Worm (Caenorhabditis elegans) whole organism, L3 larva: ENCODE measurements around the gene ZK596.3.

ENCODE experiments used
- R02D3.7 ChIP-seq: fragments of 150-350 bp; optimal IDR thresholded peaks from 2 replicates; lab custom pipeline; 2014; ENCODE audit warnings: missing biosample characterization, missing genetic modification characterization
- ZK546.5 ChIP-seq: sonication (generic microtip); optimal IDR thresholded peaks from 2 replicates; lab custom pipeline; 2017; ENCODE audit warnings: missing biosample characterization, missing genetic modification characterization
- aly-2 ChIP-seq: fragments of 150-350 bp; optimal IDR thresholded peaks from 2 replicates; lab custom pipeline; 2014; ENCODE audit warnings: missing biosample characterization, missing genetic modification characterization
- ama-1 ChIP-seq: fragments of 150-350 bp; optimal IDR thresholded peaks from 2 replicates; lab custom pipeline; 2018
- ceh-28 ChIP-seq: fragments of 150-350 bp; optimal IDR thresholded peaks from 2 replicates; lab custom pipeline; 2014; ENCODE audit warnings: missing biosample characterization, missing genetic modification reagents, missing genetic modification characterization
- ceh-82 ChIP-seq: fragments of 150-350 bp; optimal IDR thresholded peaks from 2 replicates; lab custom pipeline; 2014; ENCODE audit warnings: missing biosample characterization, missing genetic modification characterization
- ceh-9 ChIP-seq: sonication (generic microtip); optimal IDR thresholded peaks from 2 replicates; lab custom pipeline; 2018; ENCODE audit warnings: missing biosample characterization, missing genetic modification characterization
- daf-12 ChIP-seq: fragments of 150-350 bp; optimal IDR thresholded peaks from 2 replicates; lab custom pipeline; 2014; ENCODE audit warnings: missing biosample characterization, missing genetic modification reagents, missing genetic modification characterization
- egl-27 ChIP-seq: sonication (generic microtip); optimal IDR thresholded peaks from 4 replicates; lab custom pipeline; 2017; ENCODE audit warnings: missing biosample characterization, missing genetic modification reagents, missing genetic modification characterization
- egl-5 ChIP-seq: fragments of 150-350 bp; optimal IDR thresholded peaks from 2 replicates; lab custom pipeline; 2017; ENCODE audit warnings: missing biosample characterization, missing genetic modification reagents, missing genetic modification characterization, inconsistent platforms
- eor-1 ChIP-seq, 2 experiments: fragments of 150-350 bp; optimal IDR thresholded peaks; 2 replicates each; lab custom pipeline; 2014 to 2018; ENCODE audit warnings: missing biosample characterization in 2 of 2, missing genetic modification characterization in 2 of 2
- fkh-10 ChIP-seq: sonication (generic microtip); optimal IDR thresholded peaks from 2 replicates; lab custom pipeline; 2017; ENCODE audit warnings: missing biosample characterization, missing genetic modification reagents, missing genetic modification characterization
- fkh-2 ChIP-seq: fragments of 150-350 bp; optimal IDR thresholded peaks from 2 replicates; lab custom pipeline; 2014; ENCODE audit warnings: missing biosample characterization, missing genetic modification reagents, missing genetic modification characterization
- hmg-11 ChIP-seq: sonication (generic microtip); optimal IDR thresholded peaks from 2 replicates; lab custom pipeline; 2016; ENCODE audit warnings: missing genetic modification characterization, missing compliant biosample characterization
- lin-39 ChIP-seq: fragments of 150-350 bp; optimal IDR thresholded peaks from 2 replicates; lab custom pipeline; 2018; ENCODE audit warnings: missing biosample characterization, missing genetic modification reagents, missing genetic modification characterization
- nfya-1 ChIP-seq: sonication (generic microtip); optimal IDR thresholded peaks from 2 replicates; lab custom pipeline; 2017; ENCODE audit warnings: missing genetic modification characterization, mild to moderate bottlenecking, missing compliant biosample characterization, antibody characterized with exemption, moderate library complexity; ENCODE audit not compliant: insufficient read depth
- nhr-12 ChIP-seq: fragments of 150-350 bp; optimal IDR thresholded peaks from 2 replicates; lab custom pipeline; 2014; ENCODE audit warnings: missing biosample characterization, missing genetic modification characterization
- nhr-23 ChIP-seq: fragments of 150-350 bp; optimal IDR thresholded peaks from 2 replicates; lab custom pipeline; 2014; ENCODE audit warnings: missing biosample characterization, missing genetic modification reagents, missing genetic modification characterization
- nhr-237 ChIP-seq: fragments of 150-350 bp; optimal IDR thresholded peaks from 2 replicates; lab custom pipeline; 2014; ENCODE audit warnings: missing biosample characterization, missing genetic modification characterization
- nhr-43 ChIP-seq: sonication (generic microtip); optimal IDR thresholded peaks from 2 replicates; lab custom pipeline; 2016; ENCODE audit warnings: mild to moderate bottlenecking, missing genetic modification characterization, missing compliant biosample characterization; ENCODE audit not compliant: poor library complexity, severe bottlenecking
- nhr-67 ChIP-seq: fragments of 150-350 bp; optimal IDR thresholded peaks from 2 replicates; lab custom pipeline; 2014; ENCODE audit warnings: missing biosample characterization, missing genetic modification characterization
- nhr-76 ChIP-seq: fragments of 150-350 bp; sonication (generic microtip); optimal IDR thresholded peaks from 5 replicates; lab custom pipeline; 2014; ENCODE audit warnings: missing biosample characterization, missing genetic modification characterization
- nhr-77 ChIP-seq: fragments of 150-350 bp; optimal IDR thresholded peaks from 2 replicates; lab custom pipeline; 2014; ENCODE audit warnings: missing biosample characterization, missing genetic modification characterization
- pha-4 ChIP-seq: fragments of 150-350 bp; optimal IDR thresholded peaks from 2 replicates; lab custom pipeline; 2014; ENCODE audit warnings: missing biosample characterization, missing genetic modification reagents, missing genetic modification characterization
- pqm-1 ChIP-seq: fragments of 150-350 bp; optimal IDR thresholded peaks from 2 replicates; lab custom pipeline; 2017; ENCODE audit warnings: missing biosample characterization, missing genetic modification characterization, inconsistent platforms
- sea-2 ChIP-seq: fragments of 150-350 bp; sonication (generic microtip); optimal IDR thresholded peaks from 4 replicates; lab custom pipeline; 2014; ENCODE audit warnings: missing biosample characterization, missing genetic modification reagents, missing genetic modification characterization
- skn-1 ChIP-seq: fragments of 150-350 bp; optimal IDR thresholded peaks from 2 replicates; lab custom pipeline; 2014; ENCODE audit warnings: missing biosample characterization, missing genetic modification characterization
- snpc-4 ChIP-seq: fragments of 150-350 bp; optimal IDR thresholded peaks from 2 replicates; lab custom pipeline; 2014; ENCODE audit warnings: missing biosample characterization, missing genetic modification characterization
- unc-39 ChIP-seq: sonication (generic microtip); optimal IDR thresholded peaks from 4 replicates; lab custom pipeline; 2017; ENCODE audit warnings: missing biosample characterization, missing genetic modification characterization
- zag-1 ChIP-seq: fragments of 150-350 bp; optimal IDR thresholded peaks from 2 replicates; lab custom pipeline; 2014; ENCODE audit warnings: missing biosample characterization, missing genetic modification characterization
- ztf-11 ChIP-seq: fragments of 150-350 bp; optimal IDR thresholded peaks from 2 replicates; lab custom pipeline; 2014; ENCODE audit warnings: missing biosample characterization, missing genetic modification characterization
- ztf-4 ChIP-seq: fragments of 150-350 bp; optimal IDR thresholded peaks from 2 replicates; lab custom pipeline; 2014; ENCODE audit warnings: missing biosample characterization, missing genetic modification characterization

ZK596.3 gene

DNA sequence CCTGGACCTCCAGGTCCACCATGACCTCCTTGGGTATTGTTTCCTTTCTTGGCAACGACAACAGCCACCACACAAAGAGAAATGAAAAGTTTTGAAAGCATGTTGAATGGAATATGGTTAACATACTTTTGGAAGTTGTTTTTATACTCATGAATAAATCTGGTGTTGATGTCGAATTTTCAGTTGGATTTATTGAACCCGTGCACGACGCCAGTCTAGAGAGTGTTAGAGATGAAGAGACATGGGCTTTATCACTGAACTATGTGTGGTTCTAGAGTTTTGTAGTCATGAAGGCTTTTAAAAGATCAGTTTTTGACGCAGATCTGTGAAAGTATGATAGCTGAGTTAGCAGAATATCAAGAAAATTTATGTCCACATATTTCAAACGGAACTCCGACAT, 9.9 kb downstream of the ZK596.3 start, which contains the start of gene srlf-14:
srlf-14 (minus strand) TSS at position 101 of the 400 bp plus-strand sequence.
- TF ChIP-seq hmg-11 (tag; lab: Kevin White, UChicago) (no peak), eor-1 (tag; optimal IDR thresholded peaks at IDR 0.05; lab: Kevin White, UChicago) (no peak), nhr-67 (no peak), zag-1 (tag; lab: Kevin White, UChicago) (no peak), nhr-12 (no peak), daf-12 (tag; lab: Kevin White, UChicago) (no peak), fkh-10 (no peak), nhr-76 (tag; lab: Kevin White, UChicago) (no peak), nhr-43 (tag; lab: Kevin White, UChicago) (no peak), nhr-77 (tag; lab: Kevin White, UChicago) (no peak), ceh-28 (no peak), ZK546.5 (tag; lab: Kevin White, UChicago) (no peak)

ce11 chrIV:10891993-10892392, 12.2 kb downstream of the ZK596.3 start, which contains the start of gene srlf-12:
TSS of gene srlf-12 (minus strand) at chrIV:10892093.
- TF ChIP-seq nhr-23 (tag; lab: Kevin White, UChicago) (no peak), unc-39 (tag; lab: Kevin White, UChicago) (no peak), ceh-82 (tag; lab: Kevin White, UChicago) (no peak), sea-2 (GFP tag; lab: Kevin White, UChicago) (no peak), R02D3.7 (tag; lab: Kevin White, UChicago) (no peak)

DNA sequence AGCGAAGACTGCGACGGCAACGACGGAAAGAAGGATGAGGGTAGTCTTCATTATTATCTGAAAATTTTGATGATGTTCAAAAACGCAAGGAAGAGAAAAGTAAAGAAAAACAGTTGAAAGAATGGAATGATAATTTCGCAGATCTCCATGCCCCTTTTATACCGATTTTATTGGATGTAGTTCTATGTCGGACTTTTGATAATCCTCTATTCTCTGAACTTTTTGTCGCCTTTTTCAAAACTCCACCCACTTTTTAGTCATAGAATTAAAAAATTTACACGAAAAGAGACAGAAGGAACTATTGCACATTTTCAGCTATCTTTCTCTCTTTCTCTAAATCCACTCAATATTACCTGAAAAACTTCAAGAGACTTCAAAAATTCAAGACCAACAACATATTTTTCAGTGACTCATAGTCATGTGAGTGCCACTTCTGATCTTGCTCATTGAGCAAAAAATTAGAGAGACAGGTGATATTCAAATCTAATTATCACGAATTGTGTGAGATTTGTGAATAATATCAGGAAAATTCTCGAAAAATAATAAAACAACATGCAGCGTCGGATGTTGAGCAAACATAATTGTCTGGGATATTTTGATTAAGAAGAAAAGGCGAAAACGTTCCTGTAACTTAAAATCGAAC, 14.2 kb downstream of the ZK596.3 start, which contains the start of gene F13E9.15:
F13E9.15 (minus strand) TSS at position 51 of the 643 bp plus-strand sequence.
- TF ChIP-seq ama-1 (lab: Kevin White, UChicago) (no peak), lin-39 (tag; lab: Kevin White, UChicago) (no peak), nhr-237 (tag; lab: Kevin White, UChicago) (no peak), zag-1 (tag; lab: Kevin White, UChicago) (no peak), nfya-1 (tag; lab: Kevin White, UChicago) (no peak), ztf-11 (tag; lab: Kevin White, UChicago) (no peak), pha-4 (no peak), ztf-4 (tag; lab: Kevin White, UChicago) (no peak), aly-2 (tag; lab: Kevin White, UChicago) (no peak)
- TF ChIP-seq, all 47 proteins: peak for 0

ce11 chrIV:10887285-10887684, 16.9 kb downstream of the ZK596.3 start, which contains the start of gene F13E9.16:
TSS of gene F13E9.16 (minus strand) at chrIV:10887385.
- TF ChIP-seq nfya-1 (tag; lab: Kevin White, UChicago) (no peak), hmg-11 (tag; lab: Kevin White, UChicago) (no peak), egl-5 (tag; lab: Kevin White, UChicago) (no peak), pqm-1 (tag; lab: Kevin White, UChicago) (no peak), egl-27 (tag; lab: Kevin White, UChicago) (no peak), nhr-12 (no peak), nhr-76 (tag; lab: Kevin White, UChicago) (no peak)
- TF ChIP-seq, all 47 proteins: peak for 0

DNA sequence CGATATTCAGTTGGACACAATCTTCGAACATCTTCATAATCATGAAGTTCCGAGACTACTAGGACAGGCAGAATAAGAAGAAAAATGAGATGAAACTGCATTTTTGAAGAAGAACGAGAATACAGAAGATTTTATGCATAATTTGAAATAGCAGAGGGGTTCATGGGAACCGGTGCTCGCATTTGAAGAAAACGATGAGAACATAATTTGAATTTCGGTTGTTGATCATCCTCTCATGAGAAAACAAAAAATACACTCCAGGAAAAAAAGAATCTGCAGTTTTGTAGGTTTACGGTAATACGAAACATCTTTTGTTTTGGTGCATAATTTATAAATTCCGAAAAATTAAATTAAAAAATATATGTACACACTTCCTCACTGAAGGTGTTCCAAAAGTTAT, 18.3 kb downstream of the ZK596.3 start, which contains the start of gene srlf-11:
srlf-11 (minus strand) TSS at position 101 of the 400 bp plus-strand sequence.
- TF ChIP-seq zag-1 (tag; lab: Kevin White, UChicago) (no peak), skn-1 (no peak), snpc-4 (tag; lab: Kevin White, UChicago) (no peak), fkh-2 (tag; lab: Kevin White, UChicago) (no peak), daf-12 (tag; lab: Kevin White, UChicago) (no peak), ceh-9 (no peak), nhr-12 (no peak)
- TF ChIP-seq, all 47 proteins: peak for 0
